Fruit fly (Drosophila melanogaster): Measurements from ENCODE around the gene dgt6.

dm6 chr3R:29091609-29092008, 39.2 kb downstream of the dgt6 start:
- TF ChIP-seq CG33017 (tag; optimal IDR thresholded peaks at IDR 0.05): no peak
- TF ChIP-seq cnc (optimal IDR thresholded peaks at IDR 0.05): no peak
- no peak for TF ChIP-seq bab1 (GFP tag; optimal IDR thresholded peaks at IDR 0.05)
- TF ChIP-seq toe (GFP tag; optimal IDR thresholded peaks at IDR 0.05): no peak
- no peak for TF ChIP-seq CG5204 (GFP tag; optimal IDR thresholded peaks at IDR 0.05)
- TF ChIP-seq pad (GFP tag; optimal IDR thresholded peaks at IDR 0.05): no peak
- TF ChIP-seq CG11617 (GFP tag; optimal IDR thresholded peaks at IDR 0.05): no peak

Data from whole organism, adult.